Worm (Caenorhabditis elegans): ENCODE results near the gene nhr-167.

nhr-167 gene

ce11 chrX:11968024-11968598, 13.8 kb downstream of the nhr-167 start (continued):
- TF ChIP-seq saeg-2 (GFP tag; IDR thresholded peaks at IDR 0.05) = 0 out of 2 replicates have a peak, but pooled peaks have one; percentile 19

- no peak for TF ChIP-seq F49E8.2 (tag; optimal IDR thresholded peaks at IDR 0.05; ENCODE audit: borderline replicate concordance)
- no peak for TF ChIP-seq ceh-28 (tag; optimal IDR thresholded peaks at IDR 0.05)
- no peak for TF ChIP-seq daf-16 (GFP tag; optimal IDR thresholded peaks at IDR 0.05)
- no peak for TF ChIP-seq daf-16 (tag; optimal IDR thresholded peaks at IDR 0.05)
- TF ChIP-seq unc-62 (GFP tag; optimal IDR thresholded peaks at IDR 0.05 in 1 of 2) = no peak
- TF ChIP-seq unc-62 (tag; optimal IDR thresholded peaks at IDR 0.05) = no peak
- no peak for TF ChIP-seq nhr-42 (GFP tag; IDR thresholded peaks at IDR 0.05)
- TF ChIP-seq lin-29 (GFP tag; IDR thresholded peaks at IDR 0.05) = no peak
- no peak for TF ChIP-seq cey-2 (tag; optimal IDR thresholded peaks at IDR 0.05; ENCODE audit: borderline replicate concordance, insufficient read depth)
- no peak for TF ChIP-seq zfp-2 (tag; optimal IDR thresholded peaks at IDR 0.05)
- peak; percentile 57 for TF ChIP-seq ama-1 (optimal IDR thresholded peaks at IDR 0.05)
- TF ChIP-seq aha-1 (tag) = peak; percentile 96
- no peak for TF ChIP-seq nhr-77 (tag; optimal IDR thresholded peaks at IDR 0.05)
Observed at ce11 chrX:11967034-11967433, 14.9 kb downstream of the nhr-167 start.

- no peak for TF ChIP-seq zip-2 (tag; optimal IDR thresholded peaks at IDR 0.05)
- TF ChIP-seq ztf-7 (tag; optimal IDR thresholded peaks at IDR 0.05) = no peak
- no peak for TF ChIP-seq Y5F2A.4 (GFP tag; optimal IDR thresholded peaks at IDR 0.05)
- no peak for TF ChIP-seq ceh-28 (tag; optimal IDR thresholded peaks at IDR 0.05)
- TF ChIP-seq hlh-30 (tag; optimal IDR thresholded peaks at IDR 0.05; ENCODE audit: insufficient read depth) = no peak
- TF ChIP-seq mdt-29 (GFP tag; IDR thresholded peaks at IDR 0.05) = no peak
- TF ChIP-seq mxl-3 (GFP tag; optimal IDR thresholded peaks at IDR 0.05) = peak; percentile 58
- no peak for TF ChIP-seq tra-1 (GFP tag; IDR thresholded peaks at IDR 0.05)
- TF ChIP-seq daf-19 (GFP tag; conservative IDR thresholded peaks at IDR 0.05) = no peak
- no peak for TF ChIP-seq ceh-62 (tag; optimal IDR thresholded peaks at IDR 0.05)
- TF ChIP-seq lin-39 (tag; optimal IDR thresholded peaks at IDR 0.05) = no peak
- no peak for TF ChIP-seq aly-2 (tag; optimal IDR thresholded peaks at IDR 0.05)
- TF ChIP-seq tag-97 (GFP tag; IDR thresholded peaks at IDR 0.05) = no peak
- no peak for TF ChIP-seq saeg-2 (GFP tag; IDR thresholded peaks at IDR 0.05)
- TF ChIP-seq nhr-76 (tag; optimal IDR thresholded peaks at IDR 0.05) = no peak
- peak; percentile 55 for TF ChIP-seq hlh-11 (tag; optimal IDR thresholded peaks at IDR 0.05)
- TF ChIP-seq aha-1 (tag) = peak; percentile 58
- no peak for TF ChIP-seq ztf-11 (tag; optimal IDR thresholded peaks at IDR 0.05)
- TF ChIP-seq F49E8.2 (tag; optimal IDR thresholded peaks at IDR 0.05; ENCODE audit: borderline replicate concordance) = no peak
- TF ChIP-seq nhr-10 (tag; optimal IDR thresholded peaks at IDR 0.05) = no peak
- TF ChIP-seq ceh-20 (GFP tag; IDR thresholded peaks at IDR 0.05) = no peak
- peak; percentile 85 for TF ChIP-seq ama-1 (optimal IDR thresholded peaks at IDR 0.05)
- no peak for TF ChIP-seq daf-8 (GFP tag; IDR thresholded peaks at IDR 0.05)
- TF ChIP-seq mes-2 (tag; optimal IDR thresholded peaks at IDR 0.05; ENCODE audit: poor library complexity, severe bottlenecking) = no peak
- TF ChIP-seq snpc-4 (tag; optimal IDR thresholded peaks at IDR 0.05) = no peak
- no peak for TF ChIP-seq mep-1 (tag; optimal IDR thresholded peaks at IDR 0.05)
- no peak for TF ChIP-seq cey-2 (tag; optimal IDR thresholded peaks at IDR 0.05; ENCODE audit: borderline replicate concordance, insufficient read depth)
- TF ChIP-seq nhr-28 (tag; optimal IDR thresholded peaks at IDR 0.05) = peak; percentile 60
- no peak for TF ChIP-seq lir-3 (tag; optimal IDR thresholded peaks at IDR 0.05)
- no peak for TF ChIP-seq madf-5 (GFP tag; IDR thresholded peaks at IDR 0.05)
- TF ChIP-seq pqm-1 (tag; optimal IDR thresholded peaks at IDR 0.05) = peak; percentile 14
- peak; percentile 4 for TF ChIP-seq nhr-48 (tag; optimal IDR thresholded peaks at IDR 0.05)
- peak; percentile 54 for TF ChIP-seq dve-1 (tag; optimal IDR thresholded peaks at IDR 0.05; ENCODE audit: insufficient read depth)
- no peak for TF ChIP-seq dmd-9 (GFP tag; IDR thresholded peaks at IDR 0.05)
- no peak for TF ChIP-seq lin-13 (GFP tag; optimal IDR thresholded peaks at IDR 0.05)
- no peak for TF ChIP-seq spr-3 (GFP tag; optimal IDR thresholded peaks at IDR 0.05)
- 0 out of 2 replicates have a peak, but pooled peaks have one; percentile 18 for TF ChIP-seq php-3 (GFP tag; IDR thresholded peaks at IDR 0.05)
- TF ChIP-seq dmd-6 (GFP tag; IDR thresholded peaks at IDR 0.05) = peak; percentile 56
- no peak for TF ChIP-seq lin-38 (GFP tag; IDR thresholded peaks at IDR 0.05)
Observed at ce11 chrX:11965663-11966304, 16.1 kb downstream of the nhr-167 start, which contains the start of gene sams-1. sams-1 (plus strand) TSS chrX:11965962.
